Fruit fly (Drosophila melanogaster) whole organism, wandering third instar larva: ENCODE data around the gene tau.

Experiments
- CG32264 ChIP-seq: fragments of 200-800 bp; sonication (Bioruptor generic); optimal IDR thresholded peaks from 2 replicates; lab custom pipeline; 2016; ENCODE audit warnings: missing biosample characterization, missing genetic modification characterization
- CrebA ChIP-seq: fragments of 200-800 bp; sonication (Bioruptor generic); optimal IDR thresholded peaks from 2 replicates; lab custom pipeline; 2016; ENCODE audit warnings: missing biosample characterization, mild to moderate bottlenecking, missing genetic modification characterization, borderline replicate concordance
- GATAd ChIP-seq: sonication (Bioruptor generic); optimal IDR thresholded peaks from 2 replicates; lab custom pipeline; 2016; ENCODE audit warnings: missing biosample characterization, missing genetic modification characterization
- HLH106 ChIP-seq: fragments of 200-800 bp; optimal IDR thresholded peaks from 3 replicates; lab custom pipeline; 2019; ENCODE audit warnings: missing biosample characterization, mild to moderate bottlenecking, missing genetic modification characterization, moderate library complexity
- Hr78 ChIP-seq: fragments of >200 bp; optimal IDR thresholded peaks from 2 replicates; lab custom pipeline; 2017; ENCODE audit warnings: missing biosample characterization, missing genetic modification characterization
- Hr83 ChIP-seq: fragments of 200-300 bp; sonication (Bioruptor generic); optimal IDR thresholded peaks from 2 replicates; lab custom pipeline; 2016; ENCODE audit warnings: missing biosample characterization, mild to moderate bottlenecking, missing genetic modification characterization, moderate library complexity; ENCODE audit not compliant: poor library complexity, severe bottlenecking
- Myc ChIP-seq: fragments of >200 bp; optimal IDR thresholded peaks from 2 replicates; lab custom pipeline; 2017
- N ChIP-seq: fragments of >200 bp; optimal IDR thresholded peaks from 2 replicates; lab custom pipeline; 2018; ENCODE audit warnings: missing biosample characterization, missing external identifiers, missing genetic modification characterization
- OdsH ChIP-seq: fragments of 200-800 bp; sonication (Bioruptor generic); optimal IDR thresholded peaks from 2 replicates; lab custom pipeline; 2016; ENCODE audit warnings: missing biosample characterization, mild to moderate bottlenecking, missing genetic modification characterization
- Rel ChIP-seq, 2 experiments: fragments of 200-800 bp; sonication (Bioruptor generic) in 1 of 2; optimal IDR thresholded peaks; 2 replicates in 1 of 2; 3 replicates in 1 of 2; lab custom pipeline; 2016 to 2019; ENCODE audit warnings: mild to moderate bottlenecking in 2 of 2, missing biosample characterization in 2 of 2, missing genetic modification characterization in 2 of 2, moderate library complexity in 1 of 2
- Sp1 ChIP-seq: fragments of 200-800 bp; sonication (Bioruptor generic); optimal IDR thresholded peaks from 3 replicates; lab custom pipeline; 2019; ENCODE audit warnings: missing biosample characterization, mild to moderate bottlenecking, missing genetic modification characterization, moderate library complexity
- Vsx2 ChIP-seq: fragments of 200-300, 225-300 bp; sonication (Bioruptor generic); optimal IDR thresholded peaks from 2 replicates; lab custom pipeline; 2018; ENCODE audit warnings: missing biosample characterization, missing genetic modification characterization; ENCODE audit not compliant: partially characterized antibody
- dl ChIP-seq, 2 experiments: fragments of 175-275, 200-275 bp in 1 of 2; fragments of 200-275 bp in 1 of 2; sonication (Bioruptor generic); optimal IDR thresholded peaks; lab custom pipeline; 2018; ENCODE audit warnings: mild to moderate bottlenecking in 2 of 2, missing biosample characterization in 2 of 2, missing genetic modification characterization in 2 of 2, moderate library complexity in 2 of 2; ENCODE audit not compliant: partially characterized antibody in 2 of 2, insufficient read depth in 1 of 2
- dmrt93B ChIP-seq: fragments of 200-800 bp; sonication (Bioruptor generic); optimal IDR thresholded peaks from 2 replicates; lab custom pipeline; 2018; ENCODE audit warnings: missing biosample characterization, mild to moderate bottlenecking, missing genetic modification characterization
- ey ChIP-seq: fragments of 200-800 bp; sonication (Bioruptor generic); optimal IDR thresholded peaks from 2 replicates; lab custom pipeline; 2016; ENCODE audit warnings: missing biosample characterization, missing genetic modification characterization
- foxo ChIP-seq, 2 experiments: fragments of 200-800 bp; sonication (Bioruptor generic); optimal IDR thresholded peaks; 2 replicates in 1 of 2; 3 replicates in 1 of 2; lab custom pipeline; 2016 to 2017; ENCODE audit warnings: missing biosample characterization in 2 of 2, missing genetic modification characterization in 2 of 2
- fru ChIP-seq: fragments of 200-800 bp; sonication (Bioruptor generic); optimal IDR thresholded peaks from 3 replicates; lab custom pipeline; 2016; ENCODE audit warnings: missing biosample characterization, mild to moderate bottlenecking, missing genetic modification characterization
- h ChIP-seq: fragments of 200-800 bp; sonication (Bioruptor generic); optimal IDR thresholded peaks from 3 replicates; lab custom pipeline; 2016; ENCODE audit warnings: missing biosample characterization, mild to moderate bottlenecking, missing genetic modification characterization
- jim ChIP-seq: fragments of 175-275, 200-325 bp; sonication (Bioruptor generic); optimal IDR thresholded peaks from 2 replicates; lab custom pipeline; 2016; ENCODE audit warnings: missing biosample characterization, mild to moderate bottlenecking, missing genetic modification characterization
- lola ChIP-seq: fragments of >200 bp; optimal IDR thresholded peaks from 2 replicates; lab custom pipeline; 2017; ENCODE audit warnings: missing biosample characterization, missing genetic modification characterization
- pan ChIP-seq: fragments of >200 bp; optimal IDR thresholded peaks from 2 replicates; lab custom pipeline; 2017
- psq ChIP-seq: fragments of 200-800 bp; sonication (Bioruptor generic); optimal IDR thresholded peaks from 3 replicates; lab custom pipeline; 2017; ENCODE audit warnings: missing biosample characterization, mild to moderate bottlenecking, missing genetic modification characterization, moderate library complexity
- sage ChIP-seq: fragments of 200-800 bp; sonication (Bioruptor generic); optimal IDR thresholded peaks from 2 replicates; lab custom pipeline; 2016; ENCODE audit warnings: missing biosample characterization, mild to moderate bottlenecking, missing genetic modification characterization
- sv ChIP-seq: fragments of 200-800 bp; sonication (Bioruptor generic); optimal IDR thresholded peaks from 3 replicates; lab custom pipeline; 2016; ENCODE audit warnings: missing biosample characterization, missing genetic modification characterization
- tai ChIP-seq: sonication (Bioruptor generic); optimal IDR thresholded peaks from 2 replicates; lab custom pipeline; 2016; ENCODE audit warnings: missing biosample characterization, missing genetic modification characterization
- usp ChIP-seq: fragments of >200 bp; optimal IDR thresholded peaks from 2 replicates; lab custom pipeline; 2017; ENCODE audit warnings: missing biosample characterization, missing genetic modification characterization
- woc ChIP-seq: sonication (Bioruptor generic); optimal IDR thresholded peaks from 2 replicates; lab custom pipeline; 2016; ENCODE audit warnings: missing biosample characterization, mild to moderate bottlenecking, missing genetic modification characterization

Gene tau

DNA sequence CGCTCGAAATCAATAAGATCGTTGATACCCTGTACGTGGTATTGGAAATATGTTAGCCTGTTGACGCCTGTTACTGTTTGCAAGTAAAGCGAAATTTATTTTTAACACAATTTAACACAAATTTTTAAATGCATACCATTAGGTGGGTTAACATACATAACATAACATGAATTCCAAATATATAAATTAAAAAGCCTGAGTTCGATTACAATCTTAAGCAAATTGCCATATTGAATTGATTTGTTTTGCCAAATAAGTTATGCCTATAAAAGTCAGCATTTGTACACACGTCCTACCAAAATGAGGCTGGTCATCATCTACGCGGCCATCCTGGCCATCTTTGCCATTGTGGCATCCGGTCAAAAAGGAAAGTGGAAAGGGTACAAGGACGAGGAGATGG lies 37.2 kb upstream of the tau start, which contains the start of gene CG43319:
CG43319 (plus strand) TSS at position 301 of the 400 bp plus-strand sequence.
- TF ChIP-seq Myc (lab: Kevin White, UChicago) (no peak), woc (no peak), lola (no peak), OdsH (GFP tag; lab: Kevin White, UChicago) (no peak)

DNA sequence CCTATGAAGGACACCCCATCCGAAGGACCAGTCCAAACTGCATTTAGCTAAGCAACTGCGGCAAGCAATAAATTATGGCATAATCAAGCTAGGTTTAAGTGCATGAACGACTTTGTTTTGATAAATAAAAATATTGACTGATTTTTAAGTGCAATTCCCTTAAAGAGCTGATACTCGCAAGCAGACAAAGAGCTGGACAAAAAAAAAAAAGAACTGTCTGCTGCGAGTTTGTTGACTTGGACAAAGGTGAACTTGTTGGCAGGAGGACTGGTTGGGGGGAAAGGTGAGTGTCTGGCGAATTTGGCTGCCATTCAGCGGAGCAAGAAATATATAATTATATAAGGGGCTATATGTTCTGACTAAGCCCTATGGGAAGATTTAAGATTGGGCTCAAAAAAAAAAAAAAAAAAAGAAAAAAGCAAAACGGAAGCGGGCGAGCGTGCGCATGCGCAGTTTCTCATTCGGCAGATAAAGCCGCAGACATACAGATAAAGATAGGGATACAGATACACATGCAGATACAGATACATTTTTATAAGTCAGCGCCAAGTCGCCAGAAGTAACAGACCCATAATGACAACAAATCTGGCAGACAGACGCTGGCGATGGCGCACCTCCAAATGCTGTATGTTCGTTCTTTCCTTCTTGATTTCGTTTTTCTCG lies 36.0 kb upstream of the tau start:
- TF ChIP-seq fru (GFP tag; lab: Kevin White, UChicago), result peak; percentile 58
- no peak for TF ChIP-seq h
- TF ChIP-seq ey (GFP tag; lab: Kevin White, UChicago), result no peak
- TF ChIP-seq CrebA (GFP tag; lab: Kevin White, UChicago), result no peak
- no peak for TF ChIP-seq Myc (lab: Kevin White, UChicago)
- TF ChIP-seq dmrt93B (GFP tag; lab: Kevin White, UChicago), result no peak
- no peak for TF ChIP-seq tai (GFP tag; lab: Kevin White, UChicago)
- TF ChIP-seq Sp1, result no peak
- no peak for TF ChIP-seq Hr83 (GFP tag; lab: Kevin White, UChicago)
- TF ChIP-seq Rel (GFP tag; optimal IDR thresholded peaks at IDR 0.05; lab: Kevin White, UChicago), result no peak
- no peak for TF ChIP-seq Rel (tag; optimal IDR thresholded peaks at IDR 0.05; lab: Kevin White, UChicago)
- TF ChIP-seq psq (GFP tag; lab: Kevin White, UChicago), result peak; percentile 60
- TF ChIP-seq, all 38 proteins: peak for 2

DNA sequence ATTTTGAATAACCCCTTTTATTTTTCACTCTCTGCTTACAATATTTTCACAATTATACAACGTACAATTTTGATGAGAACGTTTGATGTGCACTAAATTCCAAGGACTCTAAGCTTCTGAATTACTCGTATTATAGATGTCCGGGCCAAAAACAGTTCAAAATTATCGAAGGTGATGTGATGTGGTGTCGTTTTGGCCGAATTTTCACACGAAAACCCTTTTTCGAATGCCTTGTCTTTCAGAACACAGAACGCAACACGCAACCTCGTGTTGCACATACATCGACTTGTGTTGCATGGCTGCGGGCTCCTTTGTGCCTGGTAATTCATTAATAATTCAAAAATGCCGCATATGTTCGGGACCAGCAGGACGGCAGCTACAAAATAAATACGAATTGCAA lies 31.2 kb upstream of the tau start, which contains the start of gene CG31055:
CG31055 (minus strand) TSS at position 101 of the 400 bp plus-strand sequence.
- TF ChIP-seq sage (GFP tag; lab: Kevin White, UChicago) (no peak), dl (GFP tag; optimal IDR thresholded peaks at IDR 0.05; lab: Kevin White, UChicago; ENCODE audit: insufficient read depth in 1 of 2, partially characterized antibody in 2 of 2) (no peak), GATAd (no peak), N (GFP tag; lab: Kevin White, UChicago) (no peak), CG32264 (no peak), Hr78 (GFP tag; lab: Kevin White, UChicago) (no peak), pan (no peak)
- TF ChIP-seq, all 38 proteins: peak for 0

DNA sequence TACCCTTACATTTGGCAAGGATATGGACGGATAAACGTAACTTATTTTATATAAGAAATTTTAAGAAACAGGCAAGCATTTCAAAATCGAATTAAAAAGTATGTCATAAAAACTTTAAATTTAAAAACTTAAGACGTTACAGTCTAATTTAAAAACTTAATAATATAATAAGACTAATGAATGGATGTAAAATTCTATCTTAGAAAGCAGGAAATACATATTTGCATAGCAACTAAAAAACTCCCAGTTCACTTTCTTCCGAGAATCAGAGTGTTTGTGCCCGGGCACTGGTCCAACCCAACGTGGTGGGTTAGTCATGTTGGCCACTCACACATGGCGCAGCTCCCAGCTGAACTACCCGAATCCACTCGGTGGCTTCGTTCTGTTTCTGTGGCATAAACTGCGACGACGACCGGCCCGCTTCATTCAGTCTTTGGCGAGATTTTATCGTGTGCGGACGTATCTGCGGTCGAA lies 28.8 kb upstream of the tau start, which contains the start of gene CG12880:
CG12880 (plus strand) TSS at position 424 of the 474 bp plus-strand sequence.
- TF ChIP-seq h (peak; percentile 28), lola (no peak), HLH106 (tag; lab: Kevin White, UChicago) (peak; percentile 19), ey (GFP tag; lab: Kevin White, UChicago) (peak; percentile 9), psq (GFP tag; lab: Kevin White, UChicago) (peak; percentile 47), OdsH (GFP tag; lab: Kevin White, UChicago) (peak; percentile 44), foxo (GFP tag; optimal IDR thresholded peaks at IDR 0.05; lab: Kevin White, UChicago) (peak in 1 of 2 experiments; percentile 30), Sp1 (peak; percentile 32), woc (peak; percentile 84), GATAd (no peak), usp (GFP tag; lab: Kevin White, UChicago) (no peak), fru (GFP tag; lab: Kevin White, UChicago) (peak; percentile 31)

DNA sequence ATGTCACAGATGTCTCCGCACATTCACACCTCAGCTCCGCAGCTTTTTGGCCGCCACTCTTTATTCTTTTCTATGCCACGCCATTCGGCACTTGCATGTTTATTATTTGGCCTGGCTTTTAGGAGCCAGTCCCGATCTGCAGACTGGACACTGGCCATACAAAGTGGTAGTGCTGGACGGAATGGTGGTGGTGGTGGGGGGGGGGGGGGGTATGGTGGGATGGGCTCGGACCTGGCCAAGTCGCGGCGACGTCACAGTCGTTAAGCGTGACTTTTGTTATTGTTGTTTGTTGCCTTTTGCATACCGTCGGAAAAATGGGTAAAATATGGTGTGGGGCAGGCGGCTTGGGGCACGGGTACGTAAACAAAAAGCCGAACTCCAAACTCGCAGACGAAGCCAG lies 28.3 kb upstream of the tau start:
- no peak for TF ChIP-seq GATAd
- no peak for TF ChIP-seq N (GFP tag; lab: Kevin White, UChicago)
- TF ChIP-seq woc, result no peak
- TF ChIP-seq dl (GFP tag; optimal IDR thresholded peaks at IDR 0.05; lab: Kevin White, UChicago; ENCODE audit: insufficient read depth in 1 of 2, partially characterized antibody in 2 of 2), result no peak
- no peak for TF ChIP-seq foxo (GFP tag; optimal IDR thresholded peaks at IDR 0.05; lab: Kevin White, UChicago)
- no peak for TF ChIP-seq sv (GFP tag; lab: Kevin White, UChicago)
- no peak for TF ChIP-seq h
- TF ChIP-seq jim (GFP tag; lab: Kevin White, UChicago), result no peak
- no peak for TF ChIP-seq Hr83 (GFP tag; lab: Kevin White, UChicago)
- no peak for TF ChIP-seq Myc (lab: Kevin White, UChicago)
- TF ChIP-seq Vsx2 (GFP tag; lab: Kevin White, UChicago), result no peak
- no peak for TF ChIP-seq tai (GFP tag; lab: Kevin White, UChicago)
